Fruit fly (Drosophila melanogaster) whole organism, adult: ENCODE measurements around the gene CG31743.
A peak's percentile ranks its signal among the peaks of the same experiment; 100 is the strongest.

Experiments used
- CG11617 ChIP-seq: fragments of 200-800 bp; sonication (Bioruptor generic); optimal IDR thresholded peaks from 2 replicates; lab custom pipeline; 2017; ENCODE audit warnings: mild to moderate bottlenecking, missing biosample characterization, missing genetic modification reagents, missing genetic modification characterization
- CG12768 ChIP-seq: fragments of 200-800 bp; sonication (Bioruptor generic); optimal IDR thresholded peaks from 2 replicates; lab custom pipeline; 2017; ENCODE audit warnings: missing biosample characterization, missing genetic modification characterization, mild to moderate bottlenecking, moderate library complexity, missing genetic modification reagents
- CG14711 ChIP-seq: fragments of 200-800 bp; sonication (Bioruptor generic); optimal IDR thresholded peaks from 2 replicates; lab custom pipeline; 2018; ENCODE audit warnings: missing biosample characterization, mild to moderate bottlenecking, missing genetic modification characterization, moderate library complexity
- CG1620 ChIP-seq: fragments of 200-800 bp; sonication (Bioruptor generic); optimal IDR thresholded peaks from 2 replicates; lab custom pipeline; 2016; ENCODE audit warnings: missing biosample characterization, missing genetic modification characterization
- CG33017 ChIP-seq: fragments of 200-800 bp; sonication (Bioruptor generic); optimal IDR thresholded peaks from 2 replicates; lab custom pipeline; 2018; ENCODE audit warnings: missing biosample characterization, mild to moderate bottlenecking, missing genetic modification characterization, moderate library complexity
- CG5204 ChIP-seq: fragments of 200-800 bp; sonication (Bioruptor generic); optimal IDR thresholded peaks from 2 replicates; lab custom pipeline; 2016; ENCODE audit warnings: missing biosample characterization, missing genetic modification characterization
- CG7045 ChIP-seq: fragments of 200-800 bp; sonication (Bioruptor generic); optimal IDR thresholded peaks from 2 replicates; lab custom pipeline; 2017; ENCODE audit warnings: missing biosample characterization, mild to moderate bottlenecking, missing genetic modification characterization
- CG7101 ChIP-seq: fragments of 200-800 bp; sonication (Bioruptor generic); optimal IDR thresholded peaks from 2 replicates; lab custom pipeline; 2018; ENCODE audit warnings: missing biosample characterization, mild to moderate bottlenecking, missing genetic modification characterization, moderate library complexity
- Clk ChIP-seq: fragments of 200-800 bp; sonication (Bioruptor generic); optimal IDR thresholded peaks from 2 replicates; lab custom pipeline; 2017; ENCODE audit warnings: missing biosample characterization, missing genetic modification characterization
- Crg-1 ChIP-seq: fragments of 200-800 bp; sonication (Bioruptor generic); optimal IDR thresholded peaks from 2 replicates; lab custom pipeline; 2016; ENCODE audit warnings: missing biosample characterization, missing genetic modification characterization
- Hr96 ChIP-seq: fragments of 200-800 bp; sonication (Bioruptor generic); optimal IDR thresholded peaks from 2 replicates; lab custom pipeline; 2016; ENCODE audit warnings: missing biosample characterization, missing genetic modification characterization
- Mnt ChIP-seq: fragments of 200-800 bp; sonication (Bioruptor generic); optimal IDR thresholded peaks from 2 replicates; lab custom pipeline; 2016; ENCODE audit warnings: missing biosample characterization, mild to moderate bottlenecking, missing genetic modification characterization
- bab1 ChIP-seq: fragments of 200-800 bp; sonication (Bioruptor generic); optimal IDR thresholded peaks from 3 replicates; lab custom pipeline; 2019; ENCODE audit warnings: missing biosample characterization, mild to moderate bottlenecking, missing genetic modification characterization, moderate library complexity
- cic ChIP-seq: fragments of 200-800 bp; sonication (Bioruptor generic); optimal IDR thresholded peaks from 2 replicates; lab custom pipeline; 2017; ENCODE audit warnings: missing biosample characterization, mild to moderate bottlenecking, missing genetic modification characterization, moderate library complexity
- cnc ChIP-seq, 2 experiments: fragments of >200 bp; optimal IDR thresholded peaks; 2 replicates each; lab custom pipeline; 2017
- kay ChIP-seq: fragments of 200-800 bp; sonication (Bioruptor generic); peaks from one replicate; lab custom pipeline; 2016; ENCODE audit warnings: missing biosample characterization, missing genetic modification characterization, borderline replicate concordance
- ovo ChIP-seq: fragments of 200-800 bp; sonication (Bioruptor generic); optimal IDR thresholded peaks from 2 replicates; lab custom pipeline; 2016; ENCODE audit warnings: missing biosample characterization, missing genetic modification characterization
- pad ChIP-seq: fragments of 200-800 bp; sonication (Bioruptor generic); optimal IDR thresholded peaks from 3 replicates; lab custom pipeline; 2017; ENCODE audit warnings: missing biosample characterization, missing genetic modification characterization, mild to moderate bottlenecking, moderate library complexity, missing genetic modification reagents
- tj ChIP-seq: fragments of 200-800 bp; sonication (Bioruptor generic); optimal IDR thresholded peaks from 3 replicates; lab custom pipeline; 2017; ENCODE audit warnings: missing biosample characterization, mild to moderate bottlenecking, missing genetic modification characterization, moderate library complexity
- toe ChIP-seq: fragments of 200-800 bp; sonication (Bioruptor generic); optimal IDR thresholded peaks from 2 replicates; lab custom pipeline; 2016; ENCODE audit warnings: missing biosample characterization, missing genetic modification characterization

CG31743 gene

dm6 chr2L:16857131-16857530, 22.2 kb upstream of the CG31743 start:
- TF ChIP-seq CG11617 (GFP tag; lab: Kevin White, UChicago) (no peak), cnc (optimal IDR thresholded peaks at IDR 0.05; lab: Kevin White, UChicago) (peak in 1 of 2 experiments; percentile 94), kay (GFP tag; lab: Kevin White, UChicago) (peak; percentile 16)

dm6 chr2L:16857665-16858064, 21.7 kb upstream of the CG31743 start:
- TF ChIP-seq CG5204 (GFP tag; lab: Kevin White, UChicago) (no peak), Clk (GFP tag; lab: Kevin White, UChicago) (no peak), CG12768 (GFP tag; lab: Kevin White, UChicago) (no peak), CG7045 (GFP tag; lab: Kevin White, UChicago) (no peak), CG14711 (tag; lab: Kevin White, UChicago) (no peak), toe (GFP tag; lab: Kevin White, UChicago) (no peak), cic (no peak), CG1620 (no peak), tj (GFP tag; lab: Kevin White, UChicago) (no peak), CG7101 (no peak), kay (GFP tag; lab: Kevin White, UChicago) (no peak), cnc (optimal IDR thresholded peaks at IDR 0.05; lab: Kevin White, UChicago) (no peak), bab1 (GFP tag; lab: Kevin White, UChicago) (no peak), CG33017 (tag; lab: Kevin White, UChicago) (no peak), ovo (GFP tag; lab: Kevin White, UChicago) (no peak)

dm6 chr2L:16858466-16859007, 20.8 kb upstream of the CG31743 start, which contains the start of gene CG31809:
Gene CG31809, minus strand, starts transcription at chr2L:16858714.
- no peak for TF ChIP-seq Crg-1 (GFP tag; lab: Kevin White, UChicago)
- peak; percentile 74 for TF ChIP-seq kay (GFP tag; lab: Kevin White, UChicago)
- no peak for TF ChIP-seq CG33017 (tag; lab: Kevin White, UChicago)
- TF ChIP-seq CG14711 (tag; lab: Kevin White, UChicago) = no peak
- peak; percentile 9 for TF ChIP-seq CG12768 (GFP tag; lab: Kevin White, UChicago)
- no peak for TF ChIP-seq bab1 (GFP tag; lab: Kevin White, UChicago)
- no peak for TF ChIP-seq tj (GFP tag; lab: Kevin White, UChicago)
- no peak for TF ChIP-seq Clk (GFP tag; lab: Kevin White, UChicago)
- TF ChIP-seq cic = no peak
- TF ChIP-seq cnc (optimal IDR thresholded peaks at IDR 0.05; lab: Kevin White, UChicago) = no peak
- TF ChIP-seq CG1620 = no peak
- no peak for TF ChIP-seq Mnt (GFP tag; lab: Kevin White, UChicago)
- TF ChIP-seq Hr96 (GFP tag; lab: Kevin White, UChicago) = no peak
- no peak for TF ChIP-seq toe (GFP tag; lab: Kevin White, UChicago)
- no peak for TF ChIP-seq CG7101

dm6 chr2L:16859103-16859502, 20.2 kb upstream of the CG31743 start:
- no peak for TF ChIP-seq CG5204 (GFP tag; lab: Kevin White, UChicago)
- no peak for TF ChIP-seq CG7101
- TF ChIP-seq Crg-1 (GFP tag; lab: Kevin White, UChicago) = no peak
- TF ChIP-seq toe (GFP tag; lab: Kevin White, UChicago) = no peak
- no peak for TF ChIP-seq pad (GFP tag; lab: Kevin White, UChicago)

dm6 chr2L:16859566-16859965, 19.8 kb upstream of the CG31743 start:
- TF ChIP-seq Mnt (GFP tag; lab: Kevin White, UChicago) (no peak), CG1620 (no peak), cic (no peak)

dm6 chr2L:16861126-16861525, 18.2 kb upstream of the CG31743 start, which contains the start of gene CG6012:
Gene CG6012, minus strand, starts transcription at chr2L:16861489.
- TF ChIP-seq ovo (GFP tag; lab: Kevin White, UChicago) = no peak
- no peak for TF ChIP-seq CG12768 (GFP tag; lab: Kevin White, UChicago)
- TF ChIP-seq CG11617 (GFP tag; lab: Kevin White, UChicago) = no peak
- no peak for TF ChIP-seq pad (GFP tag; lab: Kevin White, UChicago)
- TF ChIP-seq toe (GFP tag; lab: Kevin White, UChicago) = no peak
- peak; percentile 11 for TF ChIP-seq cic
- TF ChIP-seq CG7045 (GFP tag; lab: Kevin White, UChicago) = no peak

dm6 chr2L:16862526-16862925, 16.8 kb upstream of the CG31743 start:
- TF ChIP-seq pad (GFP tag; lab: Kevin White, UChicago) = no peak
- no peak for TF ChIP-seq Clk (GFP tag; lab: Kevin White, UChicago)
- no peak for TF ChIP-seq CG14711 (tag; lab: Kevin White, UChicago)
- TF ChIP-seq cic = no peak
- no peak for TF ChIP-seq CG7101
- no peak for TF ChIP-seq Hr96 (GFP tag; lab: Kevin White, UChicago)
- no peak for TF ChIP-seq CG5204 (GFP tag; lab: Kevin White, UChicago)
- TF ChIP-seq Crg-1 (GFP tag; lab: Kevin White, UChicago) = no peak
- TF ChIP-seq tj (GFP tag; lab: Kevin White, UChicago) = no peak
- TF ChIP-seq CG11617 (GFP tag; lab: Kevin White, UChicago) = no peak
- TF ChIP-seq CG1620 = no peak
- TF ChIP-seq ovo (GFP tag; lab: Kevin White, UChicago) = no peak
- no peak for TF ChIP-seq CG33017 (tag; lab: Kevin White, UChicago)
- TF ChIP-seq Mnt (GFP tag; lab: Kevin White, UChicago) = no peak
